Fruit fly (Drosophila melanogaster) whole organism, prepupa: ENCODE measurements around the gene CG32148.
A peak's percentile ranks its signal among the peaks of the same experiment; 100 is the strongest.

Source experiments
- Blimp-1 ChIP-seq: fragments of 200-800 bp; sonication (Bioruptor generic); optimal IDR thresholded peaks from 3 replicates; lab custom pipeline; 2017; ENCODE audit warnings: missing biosample characterization, missing genetic modification characterization, mild to moderate bottlenecking, moderate library complexity, missing genetic modification reagents
- CG10631 ChIP-seq: fragments of 200-800 bp; sonication (Bioruptor generic); optimal IDR thresholded peaks from 2 replicates; lab custom pipeline; 2016; ENCODE audit warnings: missing biosample characterization, missing genetic modification characterization
- CG11762 ChIP-seq: fragments of 200-800 bp; sonication (Bioruptor generic); optimal IDR thresholded peaks from 3 replicates; lab custom pipeline; 2016; ENCODE audit warnings: missing biosample characterization, missing genetic modification characterization; ENCODE audit not compliant: insufficient read depth
- CG11902 ChIP-seq: fragments of 200-800 bp; sonication (Bioruptor generic); optimal IDR thresholded peaks from 3 replicates; lab custom pipeline; 2016; ENCODE audit warnings: missing biosample characterization, missing genetic modification characterization
- CG15336 ChIP-seq: fragments of 200-800 bp; sonication (Bioruptor generic); IDR thresholded peaks from 2 replicates; pipeline ENCODE4 v1.3.6; 2022; ENCODE audit warnings: missing biosample characterization, missing genetic modification characterization
- CG1621 ChIP-seq: fragments of 200-800 bp; sonication (Bioruptor generic); optimal IDR thresholded peaks from 3 replicates; lab custom pipeline; 2018; ENCODE audit warnings: missing biosample characterization, mild to moderate bottlenecking, missing genetic modification characterization
- CG16779 ChIP-seq: fragments of 200-800 bp; sonication (Bioruptor generic); optimal IDR thresholded peaks from 3 replicates; lab custom pipeline; 2017; ENCODE audit warnings: missing biosample characterization, mild to moderate bottlenecking, missing genetic modification characterization
- CG31627 ChIP-seq: fragments of 200-800 bp; sonication (Bioruptor generic); optimal IDR thresholded peaks from 3 replicates; lab custom pipeline; 2016; ENCODE audit warnings: missing biosample characterization, missing genetic modification characterization
- CG32006 ChIP-seq: fragments of 200-800 bp; sonication (Bioruptor generic); optimal IDR thresholded peaks from 3 replicates; lab custom pipeline; 2017; ENCODE audit warnings: missing biosample characterization, mild to moderate bottlenecking, missing genetic modification characterization
- CG34406 ChIP-seq: fragments of 200-800 bp; sonication (Bioruptor generic); optimal IDR thresholded peaks from 3 replicates; lab custom pipeline; 2016; ENCODE audit warnings: missing biosample characterization, missing genetic modification characterization
- CG4318 ChIP-seq: fragments of 200-800 bp; sonication (Bioruptor generic); optimal IDR thresholded peaks from 3 replicates; lab custom pipeline; 2017; ENCODE audit warnings: missing biosample characterization, mild to moderate bottlenecking, missing genetic modification characterization
- CG6163 ChIP-seq: fragments of 200-800 bp; sonication (Bioruptor generic); IDR thresholded peaks from 3 replicates; pipeline ENCODE4 v1.3.6; 2022; ENCODE audit warnings: missing biosample characterization, missing genetic modification characterization
- CG6276 ChIP-seq: fragments of 200-800 bp; sonication (Bioruptor generic); optimal IDR thresholded peaks from 2 replicates; lab custom pipeline; 2017; ENCODE audit warnings: missing biosample characterization, mild to moderate bottlenecking, missing genetic modification characterization
- CG6792 ChIP-seq: fragments of 200-800 bp; sonication (Bioruptor generic); optimal IDR thresholded peaks from 3 replicates; lab custom pipeline; 2016; ENCODE audit warnings: missing biosample characterization, missing genetic modification characterization
- CG6808 ChIP-seq: fragments of 200-800 bp; sonication (Bioruptor generic); optimal IDR thresholded peaks from 3 replicates; lab custom pipeline; 2017; ENCODE audit warnings: missing biosample characterization, missing genetic modification characterization, mild to moderate bottlenecking, moderate library complexity, missing genetic modification reagents
- CG6854 ChIP-seq: fragments of 200-800 bp; sonication (Bioruptor generic); optimal IDR thresholded peaks from 2 replicates; lab custom pipeline; 2017; ENCODE audit warnings: missing biosample characterization, mild to moderate bottlenecking, missing genetic modification characterization
- CG9139 ChIP-seq: fragments of 200-800 bp; sonication (Bioruptor generic); optimal IDR thresholded peaks from 3 replicates; lab custom pipeline; 2017; ENCODE audit warnings: missing biosample characterization, mild to moderate bottlenecking, missing genetic modification characterization
- Eip75B ChIP-seq: fragments of 200-800 bp; sonication (Bioruptor generic); optimal IDR thresholded peaks from 3 replicates; lab custom pipeline; 2016; ENCODE audit warnings: missing biosample characterization, missing genetic modification characterization
- Eip78C ChIP-seq: fragments of 200-800 bp; sonication (Bioruptor generic); peaks from one replicate; lab custom pipeline; 2016; ENCODE audit warnings: missing biosample characterization, missing genetic modification characterization
- Ets21C ChIP-seq: fragments of 200-800 bp; sonication (Bioruptor generic); optimal IDR thresholded peaks from 3 replicates; lab custom pipeline; 2016; ENCODE audit warnings: missing biosample characterization, missing genetic modification characterization
- Gug ChIP-seq: fragments of 200-800 bp; sonication (Bioruptor generic); IDR thresholded peaks from 2 replicates; pipeline ENCODE4 v1.3.6; 2022; ENCODE audit warnings: missing biosample characterization, missing genetic modification characterization
- Hr39 ChIP-seq: fragments of 200-800 bp; sonication (Bioruptor generic); optimal IDR thresholded peaks from 2 replicates; lab custom pipeline; 2016; ENCODE audit warnings: missing biosample characterization, missing genetic modification characterization
- Smox ChIP-seq: fragments of 200-800 bp; sonication (Bioruptor generic); optimal IDR thresholded peaks from 3 replicates; lab custom pipeline; 2016; ENCODE audit warnings: missing biosample characterization, missing genetic modification characterization
- Sox102F ChIP-seq: fragments of 200-800 bp; sonication (Bioruptor generic); optimal IDR thresholded peaks from 2 replicates; lab custom pipeline; 2016; ENCODE audit warnings: missing biosample characterization, mild to moderate bottlenecking, missing genetic modification characterization
- Sox14 ChIP-seq: fragments of 200-800 bp; sonication (Bioruptor generic); optimal IDR thresholded peaks from 3 replicates; lab custom pipeline; 2016; ENCODE audit warnings: missing biosample characterization, missing genetic modification characterization
- achi ChIP-seq: fragments of 200-800 bp; sonication (Bioruptor generic); optimal IDR thresholded peaks from 3 replicates; lab custom pipeline; 2016; ENCODE audit warnings: missing biosample characterization, missing genetic modification characterization
- acj6 ChIP-seq: fragments of 200-800 bp; sonication (Bioruptor generic); optimal IDR thresholded peaks from 3 replicates; lab custom pipeline; 2016; ENCODE audit warnings: missing biosample characterization, missing genetic modification characterization
- cyc ChIP-seq: fragments of 200-800 bp; sonication (Bioruptor generic); optimal IDR thresholded peaks from 3 replicates; lab custom pipeline; 2016; ENCODE audit warnings: missing biosample characterization, missing genetic modification characterization
- eg ChIP-seq: fragments of 200-800 bp; sonication (Bioruptor generic); IDR thresholded peaks from 3 replicates; pipeline ENCODE4 v1.3.6; 2022; ENCODE audit warnings: missing biosample characterization, missing genetic modification characterization
- esn ChIP-seq: fragments of 200-800 bp; sonication (Bioruptor generic); optimal IDR thresholded peaks from 2 replicates; lab custom pipeline; 2016; ENCODE audit warnings: missing biosample characterization, mild to moderate bottlenecking, missing genetic modification characterization, moderate library complexity
- fd59A ChIP-seq: fragments of 200-800 bp; sonication (Bioruptor generic); optimal IDR thresholded peaks from 2 replicates; lab custom pipeline; 2017; ENCODE audit warnings: missing biosample characterization, mild to moderate bottlenecking, missing genetic modification characterization, missing genetic modification reagents
- fkh ChIP-seq: fragments of 200-800 bp; sonication (Bioruptor generic); optimal IDR thresholded peaks from 3 replicates; lab custom pipeline; 2017; ENCODE audit warnings: missing biosample characterization, mild to moderate bottlenecking, missing genetic modification characterization, moderate library complexity
- lz ChIP-seq: fragments of 200-800 bp; sonication (Bioruptor generic); optimal IDR thresholded peaks from 3 replicates; lab custom pipeline; 2016; ENCODE audit warnings: missing biosample characterization, missing genetic modification characterization
- net ChIP-seq: fragments of 200-800 bp; sonication (Bioruptor generic); optimal IDR thresholded peaks from 3 replicates; lab custom pipeline; 2016; ENCODE audit warnings: missing biosample characterization, missing genetic modification characterization
- pdm3 ChIP-seq: fragments of 200-800 bp; sonication (Bioruptor generic); optimal IDR thresholded peaks from 3 replicates; lab custom pipeline; 2016; ENCODE audit warnings: missing biosample characterization, missing genetic modification characterization
- salr ChIP-seq, 2 experiments: fragments of 200-800 bp; sonication (Bioruptor generic); optimal IDR thresholded peaks; 3 replicates each; lab custom pipeline; 2016 to 2018; ENCODE audit warnings: missing biosample characterization in 2 of 2, missing genetic modification characterization in 2 of 2, mild to moderate bottlenecking in 1 of 2
- spab ChIP-seq: fragments of 200-800 bp; sonication (Bioruptor generic); optimal IDR thresholded peaks from 2 replicates; lab custom pipeline; 2017; ENCODE audit warnings: missing biosample characterization, mild to moderate bottlenecking, missing genetic modification characterization, missing genetic modification reagents
- ss ChIP-seq, 2 experiments: fragments of 200-800 bp; sonication (Bioruptor generic); optimal IDR thresholded peaks; 2 replicates in 1 of 2; 3 replicates in 1 of 2; lab custom pipeline; 2017 to 2018; ENCODE audit warnings: mild to moderate bottlenecking in 2 of 2, missing biosample characterization in 2 of 2, missing genetic modification characterization in 2 of 2, moderate library complexity in 1 of 2
- svp ChIP-seq: fragments of 200-800 bp; sonication (Bioruptor generic); peaks from one replicate; lab custom pipeline; 2016; ENCODE audit warnings: missing biosample characterization, missing genetic modification characterization
- topi ChIP-seq: fragments of 200-800 bp; sonication (Bioruptor generic); optimal IDR thresholded peaks from 3 replicates; lab custom pipeline; 2016; ENCODE audit warnings: missing biosample characterization, missing genetic modification characterization
- vri ChIP-seq: fragments of 200-800 bp; sonication (Bioruptor generic); optimal IDR thresholded peaks from 3 replicates; lab custom pipeline; 2016; ENCODE audit warnings: missing biosample characterization, mild to moderate bottlenecking, missing genetic modification characterization

CG32148 gene

dm6 chr3L:15023192-15023591, at the start of gene CG32148:
Gene CG32148, plus strand, starts transcription at chr3L:15023492.
- TF ChIP-seq net (GFP tag; lab: Kevin White, UChicago) (no peak), Sox14 (GFP tag; lab: Kevin White, UChicago) (no peak), CG6808 (GFP tag; lab: Kevin White, UChicago) (no peak), CG6854 (GFP tag; lab: Kevin White, UChicago) (no peak), CG34406 (GFP tag; lab: Kevin White, UChicago) (no peak), CG32006 (GFP tag; lab: Kevin White, UChicago) (no peak), CG1621 (tag; lab: Kevin White, UChicago) (no peak), CG10631 (no peak), CG6792 (no peak), Ets21C (GFP tag; lab: Kevin White, UChicago) (no peak), cyc (GFP tag; lab: Kevin White, UChicago) (no peak)

- TF ChIP-seq Eip78C, result peak; percentile 42
- no peak for TF ChIP-seq lz
- peak; percentile 11 for TF ChIP-seq esn
- TF ChIP-seq eg, result no peak
- TF ChIP-seq Sox14 (GFP tag; lab: Kevin White, UChicago), result no peak
- peak; percentile 3 for TF ChIP-seq CG31627 (GFP tag; lab: Kevin White, UChicago)
Observed at dm6 chr3L:14974513-14974912, 48.8 kb upstream of the CG32148 start, which contains the start of gene Ocho. Gene Ocho, plus strand, starts transcription at chr3L:14974848.

dm6 chr3L:14974952-14975351, 48.3 kb upstream of the CG32148 start:
- no peak for TF ChIP-seq Gug
- no peak for TF ChIP-seq net (GFP tag; lab: Kevin White, UChicago)
- TF ChIP-seq, all 60 proteins: peak for 0

- TF ChIP-seq svp, result peak; percentile 35
- TF ChIP-seq fkh (GFP tag; lab: Kevin White, UChicago), result peak; percentile 29
- TF ChIP-seq topi, result no peak
- TF ChIP-seq, all 60 proteins: peak for 2
Observed at dm6 chr3L:14976026-14976425, 47.3 kb upstream of the CG32148 start.

dm6 chr3L:14977536-14978495, 45.5 kb upstream of the CG32148 start:
- TF ChIP-seq Sox14 (GFP tag; lab: Kevin White, UChicago), result peak; percentile 49
- TF ChIP-seq Blimp-1 (GFP tag; lab: Kevin White, UChicago), result peak; percentile 7
- peak; percentile 10 for TF ChIP-seq CG11902 (GFP tag; lab: Kevin White, UChicago)
- TF ChIP-seq Gug, result no peak
- TF ChIP-seq CG4318 (GFP tag; lab: Kevin White, UChicago), result no peak
- TF ChIP-seq CG34406 (GFP tag; lab: Kevin White, UChicago), result peak; percentile 57
- TF ChIP-seq fd59A, result peak; percentile 49
- peak; percentile 2 to 65 for TF ChIP-seq ss (GFP tag; optimal IDR thresholded peaks at IDR 0.05; lab: Kevin White, UChicago)
- peak; percentile 20 to 82 for TF ChIP-seq salr (GFP tag; optimal IDR thresholded peaks at IDR 0.05; lab: Kevin White, UChicago)
- TF ChIP-seq CG6163, result peak; percentile 52
- peak; percentile 19 for TF ChIP-seq Eip75B (GFP tag; lab: Kevin White, UChicago)
- peak; percentile 61 for TF ChIP-seq CG32006 (GFP tag; lab: Kevin White, UChicago)
- TF ChIP-seq vri, result no peak
- TF ChIP-seq CG11762 (GFP tag; lab: Kevin White, UChicago), result peak; percentile 23
- TF ChIP-seq acj6 (GFP tag; lab: Kevin White, UChicago), result peak; percentile 59
- TF ChIP-seq Hr39 (GFP tag; lab: Kevin White, UChicago), result peak; percentile 67
- TF ChIP-seq CG16779, result no peak
- peak; percentile 59 for TF ChIP-seq spab (GFP tag; lab: Kevin White, UChicago)
- peak; percentile 92 for TF ChIP-seq fkh (GFP tag; lab: Kevin White, UChicago)
- no peak for TF ChIP-seq CG6854 (GFP tag; lab: Kevin White, UChicago)
- TF ChIP-seq pdm3, result peak; percentile 37
- TF ChIP-seq CG9139 (GFP tag; lab: Kevin White, UChicago), result no peak
- peak; percentile 23 for TF ChIP-seq CG6792
- peak; percentile 46 for TF ChIP-seq achi (GFP tag; lab: Kevin White, UChicago)
- TF ChIP-seq Smox (GFP tag; lab: Kevin White, UChicago), result peak; percentile 64
- peak; percentile 51 for TF ChIP-seq Sox102F (GFP tag; lab: Kevin White, UChicago)
- TF ChIP-seq CG15336 (GFP tag; lab: Robert Waterston, UW), result no peak
- TF ChIP-seq CG6276, result no peak
- TF ChIP-seq topi, result peak; percentile 51
